Fruit fly (Drosophila melanogaster): ENCODE data around the gene CG42571.

dm6 chr3L:15700338-15700966 is 15.8 kb upstream of the CG42571 start:
- TF ChIP-seq CG34367 (tag; optimal IDR thresholded peaks at IDR 0.05) (peak; percentile 80), Pif1A (GFP tag; optimal IDR thresholded peaks at IDR 0.05) (peak; percentile 47), CG10348 (GFP tag; IDR thresholded peaks at IDR 0.05) (no peak), EcR (GFP tag; optimal IDR thresholded peaks at IDR 0.05) (no peak), Ets98B (GFP tag; IDR thresholded peaks at IDR 0.05) (no peak), fd96Ca (GFP tag; IDR thresholded peaks at IDR 0.05) (no peak), Pif1B (GFP tag; optimal IDR thresholded peaks at IDR 0.05) (peak; percentile 15), CG15710 (tag; optimal IDR thresholded peaks at IDR 0.05) (peak; percentile 80), CG13204 (GFP tag; optimal IDR thresholded peaks at IDR 0.05) (no peak), CG14655 (GFP tag; optimal IDR thresholded peaks at IDR 0.05) (peak; percentile 73), CG9948 (tag; optimal IDR thresholded peaks at IDR 0.05) (peak; percentile 85), CG8301 (tag; optimal IDR thresholded peaks at IDR 0.05) (peak; percentile 39), rn (GFP tag; IDR thresholded peaks at IDR 0.05) (no peak), D1 (tag; optimal IDR thresholded peaks at IDR 0.05) (peak; percentile 85)

Measured in whole organism, pupa.